Fruit fly (Drosophila melanogaster) whole organism, adult: ENCODE measurements around the gene CG18259.

Experiments used
- CG14711 ChIP-seq: fragments of 200-800 bp; sonication (Bioruptor generic); optimal IDR thresholded peaks from 2 replicates; lab custom pipeline; 2018; ENCODE audit warnings: missing biosample characterization, mild to moderate bottlenecking, missing genetic modification characterization, moderate library complexity
- CG5204 ChIP-seq: fragments of 200-800 bp; sonication (Bioruptor generic); optimal IDR thresholded peaks from 2 replicates; lab custom pipeline; 2016; ENCODE audit warnings: missing biosample characterization, missing genetic modification characterization
- Crg-1 ChIP-seq: fragments of 200-800 bp; sonication (Bioruptor generic); optimal IDR thresholded peaks from 2 replicates; lab custom pipeline; 2016; ENCODE audit warnings: missing biosample characterization, missing genetic modification characterization
- Hr96 ChIP-seq: fragments of 200-800 bp; sonication (Bioruptor generic); optimal IDR thresholded peaks from 2 replicates; lab custom pipeline; 2016; ENCODE audit warnings: missing biosample characterization, missing genetic modification characterization
- kay ChIP-seq: fragments of 200-800 bp; sonication (Bioruptor generic); peaks from one replicate; lab custom pipeline; 2016; ENCODE audit warnings: missing biosample characterization, missing genetic modification characterization, borderline replicate concordance

DNA sequence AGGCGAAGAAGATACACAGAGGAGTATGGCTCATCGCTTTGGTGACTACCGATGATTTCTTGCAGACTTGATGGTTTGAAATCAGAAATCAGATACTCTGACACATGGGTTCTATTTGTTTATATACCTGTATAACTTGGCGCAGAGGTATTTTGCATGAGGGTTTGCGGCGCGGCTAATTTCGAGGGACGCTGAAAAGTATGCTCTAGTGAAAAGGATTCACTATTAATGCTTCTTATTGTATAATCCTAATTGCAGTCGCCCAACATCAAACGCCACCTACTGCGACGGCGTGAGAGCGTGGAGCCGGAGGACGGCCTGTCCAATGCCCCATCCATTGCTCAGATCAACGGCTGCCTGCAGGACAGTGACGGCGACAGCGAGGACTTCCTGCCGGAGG is 21.7 kb upstream of the CG18259 start:
- TF ChIP-seq Crg-1 (GFP tag; lab: Kevin White, UChicago), result no peak
- no peak for TF ChIP-seq Hr96 (GFP tag; lab: Kevin White, UChicago)
- no peak for TF ChIP-seq CG14711 (tag; lab: Kevin White, UChicago)
- no peak for TF ChIP-seq CG5204
- TF ChIP-seq kay (GFP tag; lab: Kevin White, UChicago), result no peak
